Fruit fly (Drosophila melanogaster) whole organism, wandering third instar larva: Measurements from ENCODE around the gene CG3168.

Experiments used
- Dif ChIP-seq: fragments of 200-275, 200-300 bp; sonication (Bioruptor generic); optimal IDR thresholded peaks from 2 replicates; lab custom pipeline; 2018; ENCODE audit warnings: missing biosample characterization, missing genetic modification characterization; ENCODE audit not compliant: partially characterized antibody
- dmrt93B ChIP-seq: fragments of 200-800 bp; sonication (Bioruptor generic); optimal IDR thresholded peaks from 2 replicates; lab custom pipeline; 2018; ENCODE audit warnings: missing biosample characterization, mild to moderate bottlenecking, missing genetic modification characterization
- pan ChIP-seq: fragments of >200 bp; optimal IDR thresholded peaks from 2 replicates; lab custom pipeline; 2017
- tai ChIP-seq: sonication (Bioruptor generic); optimal IDR thresholded peaks from 2 replicates; lab custom pipeline; 2016; ENCODE audit warnings: missing biosample characterization, missing genetic modification characterization
- usp ChIP-seq: fragments of >200 bp; optimal IDR thresholded peaks from 2 replicates; lab custom pipeline; 2017; ENCODE audit warnings: missing biosample characterization, missing genetic modification characterization

dm6 chrX:6677826-6678489, 61.8 kb downstream of the CG3168 start, which contains the start of gene Fum1:
- TF ChIP-seq Dif (no peak), tai (GFP tag; lab: Kevin White, UChicago) (no peak), pan (lab: Kevin White, UChicago) (no peak), dmrt93B (GFP tag; lab: Kevin White, UChicago) (no peak), usp (GFP tag; lab: Kevin White, UChicago) (no peak)
